Worm (Caenorhabditis elegans) whole organism, L4 larva: ENCODE measurements around the gene F58A6.5.

Experiments
- F10B5.3 ChIP-seq: sonication (generic microtip); optimal IDR thresholded peaks from 2 replicates; lab custom pipeline; 2016; ENCODE audit warnings: mild to moderate bottlenecking, missing genetic modification characterization, missing compliant biosample characterization
- F44E2.7 ChIP-seq: fragments of 200-800 bp; sonication (Bioruptor generic); IDR thresholded peaks from 2 replicates; pipeline ENCODE4 v2.1.2; 2022; ENCODE audit warnings: missing genetic modification characterization, missing compliant biosample characterization
- R02D3.7 ChIP-seq: fragments of 150-350 bp; sonication (generic microtip); optimal IDR thresholded peaks from 3 replicates; lab custom pipeline; 2014; ENCODE audit warnings: missing biosample characterization, missing genetic modification characterization
- T20F7.1 ChIP-seq: fragments of 200-800 bp; sonication (Bioruptor generic); optimal IDR thresholded peaks from 2 replicates; lab custom pipeline; 2018; ENCODE audit warnings: mild to moderate bottlenecking, missing genetic modification characterization, missing compliant biosample characterization
- Y105C5A.15 ChIP-seq: fragments of 200-800 bp; sonication (Bioruptor generic); IDR thresholded peaks from 2 replicates; pipeline ENCODE4 v1.3.6; 2022; ENCODE audit warnings: missing genetic modification characterization, missing compliant biosample characterization
- aha-1 ChIP-seq: fragments of 150-350 bp; peaks from one replicate; lab custom pipeline; 2014; ENCODE audit warnings: missing biosample characterization, missing genetic modification characterization
- aly-2 ChIP-seq: sonication (generic microtip); optimal IDR thresholded peaks from 2 replicates; lab custom pipeline; 2018; ENCODE audit warnings: missing biosample characterization, missing genetic modification characterization
- ceh-32 ChIP-seq: sonication (generic microtip); optimal IDR thresholded peaks from 2 replicates; lab custom pipeline; 2016; ENCODE audit warnings: mild to moderate bottlenecking, missing genetic modification characterization, missing compliant biosample characterization; ENCODE audit not compliant: poor library complexity
- daf-19 ChIP-seq: fragments of 200-800 bp; sonication (Bioruptor generic); conservative IDR thresholded peaks from 2 replicates; pipeline ENCODE4 v1.3.6; 2022; ENCODE audit warnings: missing genetic modification characterization, missing compliant biosample characterization
- gei-8 ChIP-seq: fragments of 200-800 bp; sonication (Bioruptor generic); optimal IDR thresholded peaks from 2 replicates; lab custom pipeline; 2018; ENCODE audit warnings: mild to moderate bottlenecking, missing genetic modification characterization, missing compliant biosample characterization
- hmg-1.1 ChIP-seq: fragments of 200-800 bp; sonication (Bioruptor generic); IDR thresholded peaks from 2 replicates; pipeline ENCODE4 v1.3.6; 2022; ENCODE audit warnings: missing genetic modification reagents, missing genetic modification characterization, missing compliant biosample characterization
- lin-15B ChIP-seq: fragments of 150-350 bp; sonication (generic microtip); optimal IDR thresholded peaks from 3 replicates; lab custom pipeline; 2014; ENCODE audit warnings: missing biosample characterization, missing genetic modification characterization
- mep-1 ChIP-seq: fragments of 150-350 bp; sonication (generic microtip); optimal IDR thresholded peaks from 3 replicates; lab custom pipeline; 2014; ENCODE audit warnings: missing biosample characterization, missing genetic modification characterization
- mxl-3 ChIP-seq: fragments of 200-800 bp; sonication (Bioruptor generic); optimal IDR thresholded peaks from 2 replicates; lab custom pipeline; 2018; ENCODE audit warnings: mild to moderate bottlenecking, missing genetic modification characterization, missing compliant biosample characterization
- nhr-28 ChIP-seq: fragments of 150-350 bp; optimal IDR thresholded peaks from 2 replicates; lab custom pipeline; 2014; ENCODE audit warnings: missing biosample characterization, missing genetic modification characterization
- nhr-42 ChIP-seq: fragments of 200-800 bp; sonication (Bioruptor generic); IDR thresholded peaks from 2 replicates; pipeline ENCODE4 v1.3.6; 2022; ENCODE audit warnings: missing genetic modification characterization, missing compliant biosample characterization
- nhr-77 ChIP-seq: fragments of 150-350 bp; optimal IDR thresholded peaks from 2 replicates; lab custom pipeline; 2014; ENCODE audit warnings: missing biosample characterization, missing genetic modification characterization
- pqm-1 ChIP-seq: sonication (generic microtip); optimal IDR thresholded peaks from 2 replicates; lab custom pipeline; 2017; ENCODE audit warnings: missing biosample characterization, missing genetic modification characterization
- spr-1 ChIP-seq: sonication (generic microtip); optimal IDR thresholded peaks from 2 replicates; lab custom pipeline; 2016; ENCODE audit warnings: mild to moderate bottlenecking, missing genetic modification characterization, missing compliant biosample characterization
- tag-97 ChIP-seq: fragments of 200-800 bp; sonication (Bioruptor generic); IDR thresholded peaks from 2 replicates; pipeline ENCODE4 v1.3.6; 2022; ENCODE audit warnings: missing genetic modification characterization, missing compliant biosample characterization
- tra-1 ChIP-seq: fragments of 200-800 bp; sonication (Bioruptor generic); IDR thresholded peaks from 2 replicates; pipeline ENCODE4 v1.3.6; 2022; ENCODE audit warnings: missing genetic modification reagents, missing genetic modification characterization, missing compliant biosample characterization
- unc-62 ChIP-seq, 3 experiments: fragments of 150-350 bp in 1 of 3; sonication (generic microtip); optimal IDR thresholded peaks in 2 of 3; peaks in 1 of 3; 1 replicate in 1 of 3; 2 replicates in 2 of 3; lab custom pipeline; 2014 to 2017; ENCODE audit warnings: missing biosample characterization in 3 of 3, missing genetic modification characterization in 3 of 3, missing genetic modification reagents in 3 of 3, missing genotype in 1 of 3
- zip-11 ChIP-seq: fragments of 200-800 bp; sonication (Bioruptor generic); IDR thresholded peaks from 2 replicates; pipeline ENCODE4 v1.3.6; 2022; ENCODE audit warnings: missing genetic modification characterization, missing compliant biosample characterization
- zip-2 ChIP-seq: fragments of 150-350 bp; optimal IDR thresholded peaks from 2 replicates; lab custom pipeline; 2014; ENCODE audit warnings: missing biosample characterization, missing genetic modification characterization
- ztf-11 ChIP-seq: fragments of 150-350 bp; optimal IDR thresholded peaks from 2 replicates; lab custom pipeline; 2014; ENCODE audit warnings: missing biosample characterization, missing genetic modification characterization

Gene F58A6.5

ce11 chrII:5103784-5104457 lies 44.3 kb downstream of the F58A6.5 start, which contains the start of the genes C04G6.11 and mpk-2 (continued):
- TF ChIP-seq pqm-1 (peak; percentile 69), R02D3.7 (tag; lab: Kevin White, UChicago) (no peak), ztf-11 (tag; lab: Kevin White, UChicago) (no peak)
- TF ChIP-seq, all 104 proteins: peak for 13

DNA sequence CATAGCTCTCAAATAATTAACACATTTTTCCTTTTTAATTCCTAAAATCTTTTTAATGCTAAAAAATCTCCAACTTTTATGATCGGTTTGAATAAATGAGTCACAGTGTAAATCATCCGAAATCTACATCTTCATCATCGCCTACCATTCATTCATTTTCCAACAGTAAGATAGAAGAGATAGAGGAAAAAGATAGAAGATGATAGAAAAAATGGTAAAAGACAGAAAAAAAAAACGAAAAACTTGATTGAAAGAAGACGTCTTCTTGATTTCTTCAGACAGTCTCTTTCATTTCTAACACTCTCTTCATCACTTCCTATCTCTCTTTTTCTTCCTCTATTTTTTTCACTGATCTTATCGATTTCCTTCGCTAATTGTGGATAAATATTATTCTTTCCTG lies 45.1 kb downstream of the F58A6.5 start:
- TF ChIP-seq gei-8 (GFP tag; lab: Kevin White, UChicago) (no peak), F44E2.7 (GFP tag; lab: Robert Waterston, UW) (no peak), nhr-28 (peak; percentile 16), spr-1 (tag; lab: Kevin White, UChicago) (no peak), zip-11 (GFP tag; lab: Robert Waterston, UW) (no peak), hmg-1.1 (GFP tag; lab: Robert Waterston, UW) (no peak), nhr-42 (no peak), lin-15B (tag; lab: Kevin White, UChicago) (no peak)

DNA sequence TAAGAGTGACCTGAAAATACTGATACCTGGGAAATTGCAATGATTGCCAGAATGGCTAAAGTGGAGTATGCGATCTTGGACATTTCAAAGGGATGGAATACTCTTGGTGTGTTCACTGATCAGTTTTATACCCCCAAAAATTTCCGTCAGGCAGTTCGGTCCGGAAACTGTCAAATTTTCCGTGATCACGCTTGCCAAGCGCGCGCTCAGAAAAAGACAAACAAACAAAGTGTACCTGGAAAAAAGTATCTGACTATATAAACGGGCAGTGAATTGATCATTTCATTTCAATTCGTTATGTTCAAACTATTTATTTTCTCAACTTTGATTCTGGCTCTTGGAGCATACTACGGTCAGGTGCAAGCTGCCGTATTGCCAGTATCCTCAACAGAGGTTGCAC lies 46.5 kb downstream of the F58A6.5 start, which contains the start of the genes idpb-3 and idpb-1:
Gene idpb-3 (minus strand): TSS at position 101 of the 400 bp plus-strand sequence.
Gene idpb-1 (plus strand): TSS at position 284 of the 400 bp plus-strand sequence.
- TF ChIP-seq aha-1 (peak; percentile 51), Y105C5A.15 (GFP tag; lab: Robert Waterston, UW) (no peak), ceh-32 (tag; lab: Kevin White, UChicago) (no peak), tag-97 (no peak)

DNA sequence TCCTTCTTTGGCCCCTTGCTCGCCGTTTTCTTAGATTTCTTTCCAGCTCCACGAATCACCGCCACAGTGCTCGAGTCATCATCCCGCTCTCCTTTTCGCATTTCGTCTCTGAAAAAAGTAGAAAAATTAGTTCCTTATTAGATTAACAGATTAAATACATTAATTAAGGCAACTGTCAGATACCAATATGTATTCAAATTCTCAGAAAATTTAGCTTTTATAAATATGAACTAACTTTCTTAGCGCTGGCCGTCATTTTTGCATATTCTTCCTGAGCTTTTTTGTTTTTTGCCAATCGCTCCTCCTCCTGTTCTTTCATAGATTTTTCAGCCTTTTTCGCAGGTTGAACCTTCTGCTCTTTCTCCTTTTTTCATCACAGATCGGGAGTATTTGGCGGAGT lies 48.6 kb downstream of the F58A6.5 start, which contains the start of gene C04G6.6:
Gene C04G6.6 (minus strand): TSS at position 101 of the 400 bp plus-strand sequence.
- TF ChIP-seq daf-19 (GFP tag; lab: Robert Waterston, UW) = no peak
- no peak for TF ChIP-seq F10B5.3
- no peak for TF ChIP-seq nhr-77
- TF ChIP-seq mxl-3 (GFP tag; lab: Kevin White, UChicago) = no peak
- TF ChIP-seq mep-1 = no peak
- TF ChIP-seq T20F7.1 (GFP tag; lab: Kevin White, UChicago) = no peak
- TF ChIP-seq zip-2 (tag; lab: Kevin White, UChicago) = no peak
- TF ChIP-seq tra-1 = no peak

DNA sequence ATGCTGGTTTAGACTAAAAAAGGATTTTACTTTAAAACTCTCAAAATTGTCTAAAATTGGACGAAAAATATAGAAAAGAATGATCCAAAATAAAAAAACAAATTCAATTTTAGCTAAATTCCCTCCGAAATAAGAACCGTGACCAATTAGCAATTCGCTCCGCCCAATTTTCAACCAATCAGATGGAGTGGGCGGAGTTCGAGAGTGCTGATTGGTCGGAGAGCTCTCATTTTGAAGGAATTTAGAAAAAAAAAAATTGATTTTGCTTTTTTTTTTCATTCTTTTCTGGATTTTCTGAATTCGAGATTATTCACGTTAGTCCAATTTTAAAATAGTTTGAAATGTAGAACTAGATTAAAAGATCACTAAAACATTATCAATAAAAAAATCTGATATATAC lies 49.2 kb downstream of the F58A6.5 start:
- TF ChIP-seq unc-62 (GFP tag; optimal IDR thresholded peaks at IDR 0.05 in 1 of 2; lab: Kevin White, UChicago) = peak in 1 of 2 experiments; percentile 73
- TF ChIP-seq unc-62 (tag; optimal IDR thresholded peaks at IDR 0.05; lab: Kevin White, UChicago) = no peak
- TF ChIP-seq aly-2 = no peak
